Fruit fly (Drosophila melanogaster): ENCODE measurements around the gene r2d2.

dm6 chr2L:7775260-7775659 lies 24.7 kb upstream of the r2d2 start:
- TF ChIP-seq Ets98B (GFP tag; IDR thresholded peaks at IDR 0.05) (no peak), CG32121 (GFP tag; IDR thresholded peaks at IDR 0.05) (no peak), fd96Ca (GFP tag; IDR thresholded peaks at IDR 0.05) (no peak), CG10348 (GFP tag; IDR thresholded peaks at IDR 0.05) (no peak)
